Fruit fly (Drosophila melanogaster) whole organism: ENCODE results near the gene Rpt6R.

ENCODE experiments used
- CG8478 ChIP-seq: fragments of >200 bp; optimal IDR thresholded peaks from 2 replicates; lab custom pipeline; 2018; ENCODE audit warnings: inconsistent platforms
- Dll ChIP-seq: fragments of >200 bp; optimal IDR thresholded peaks from 2 replicates; lab custom pipeline; 2017
- EcR ChIP-seq, 2 experiments: fragments of >200 bp; optimal IDR thresholded peaks; 2 replicates each; lab custom pipeline; 2017; ENCODE audit warnings: missing biosample characterization in 2 of 2, missing genetic modification characterization in 2 of 2, missing genetic modification reagents in 2 of 2
- pan ChIP-seq: fragments of >200 bp; optimal IDR thresholded peaks from 2 replicates; lab custom pipeline; 2017
- psq ChIP-seq: fragments of >200 bp; optimal IDR thresholded peaks from 2 replicates; lab custom pipeline; 2017
- usp ChIP-seq: fragments of >200 bp; optimal IDR thresholded peaks from 2 replicates; lab custom pipeline; 2017; ENCODE audit warnings: missing biosample characterization, missing genetic modification characterization, mixed read lengths

Rpt6R gene

DNA sequence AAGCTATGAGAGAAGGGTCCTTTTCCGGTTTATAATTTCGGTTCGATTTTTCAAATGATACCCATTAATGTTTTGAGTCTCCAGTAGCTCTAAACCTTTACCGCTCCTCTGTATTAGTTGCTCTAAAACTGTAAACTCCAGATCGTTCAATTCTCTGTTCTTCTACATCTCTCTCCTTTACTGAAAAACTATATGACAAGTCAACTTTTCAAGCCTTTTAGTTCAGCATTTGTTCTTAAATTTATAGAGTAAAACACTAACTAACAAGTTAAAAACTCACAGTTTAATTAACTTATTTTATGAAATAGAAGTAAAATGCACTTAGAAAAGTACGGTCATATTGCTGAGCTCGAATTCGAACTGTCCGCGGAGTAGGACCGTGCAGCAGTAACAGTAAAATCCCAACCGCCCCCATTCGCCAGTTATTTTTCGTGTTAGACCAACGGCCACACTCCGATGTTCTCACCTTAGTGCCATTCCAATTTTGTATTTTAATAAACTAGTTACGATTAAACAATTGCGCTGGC lies 20.7 kb downstream of the Rpt6R start:
- TF ChIP-seq psq (no peak), CG8478 (lab: Kevin White, UChicago) (no peak), pan (lab: Kevin White, UChicago) (no peak), Dll (lab: Kevin White, UChicago) (no peak), EcR (GFP tag; optimal IDR thresholded peaks at IDR 0.05; lab: Kevin White, UChicago) (no peak), usp (GFP tag; lab: Kevin White, UChicago) (no peak)

DNA sequence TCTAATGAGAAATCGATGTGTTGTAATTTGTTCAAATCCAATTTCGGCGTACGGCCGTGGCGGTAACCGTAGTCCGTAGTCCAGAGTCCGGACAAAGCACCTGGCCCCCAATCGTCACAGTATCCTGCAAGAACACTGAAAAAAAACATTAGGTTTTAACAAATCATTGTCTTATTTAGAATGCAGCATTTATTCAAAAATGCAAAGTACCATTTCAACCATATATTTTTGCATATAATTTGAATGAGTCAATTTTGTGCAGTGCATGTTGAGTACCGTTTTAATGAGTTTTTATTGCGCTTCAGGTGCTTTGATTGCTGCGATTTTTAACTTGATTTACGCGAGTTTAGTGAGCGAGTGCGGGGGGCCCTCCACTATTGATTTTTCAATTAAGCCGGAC lies 22.3 kb downstream of the Rpt6R start:
- TF ChIP-seq pan (lab: Kevin White, UChicago) (no peak), CG8478 (lab: Kevin White, UChicago) (no peak), EcR (GFP tag; optimal IDR thresholded peaks at IDR 0.05; lab: Kevin White, UChicago) (no peak), psq (no peak), usp (GFP tag; lab: Kevin White, UChicago) (no peak), Dll (lab: Kevin White, UChicago) (no peak)

DNA sequence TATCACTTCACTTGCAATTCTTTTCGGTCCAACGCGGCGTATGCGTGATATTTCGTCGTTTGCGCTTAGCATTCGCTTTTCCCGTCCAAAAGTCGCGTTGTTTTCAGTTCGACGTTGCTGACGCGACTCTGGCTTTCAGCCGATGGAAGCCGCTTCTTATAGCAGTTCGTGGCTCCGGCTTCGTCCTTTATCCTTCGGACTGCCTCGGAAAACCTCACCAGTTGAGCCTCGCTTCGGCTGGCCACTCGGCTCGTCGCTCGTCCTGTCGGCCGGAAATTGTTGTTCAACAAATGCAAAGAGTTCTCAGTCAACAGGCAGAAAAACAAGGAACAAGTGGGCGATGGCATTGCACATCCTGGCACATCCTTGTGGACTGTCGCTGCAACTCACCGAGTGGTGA lies 23.4 kb downstream of the Rpt6R start, which contains the start of gene CG34155:
Gene CG34155 (minus strand): TSS at position 130 of the 400 bp plus-strand sequence.
- no peak for TF ChIP-seq psq
- no peak for TF ChIP-seq Dll (lab: Kevin White, UChicago)
- TF ChIP-seq EcR (GFP tag; optimal IDR thresholded peaks at IDR 0.05; lab: Kevin White, UChicago), result no peak
- no peak for TF ChIP-seq usp (GFP tag; lab: Kevin White, UChicago)
- TF ChIP-seq CG8478 (lab: Kevin White, UChicago), result no peak
- TF ChIP-seq pan (lab: Kevin White, UChicago), result no peak

dm6 chr3R:30552548-30552947 lies 30.9 kb downstream of the Rpt6R start:
- TF ChIP-seq EcR (GFP tag; optimal IDR thresholded peaks at IDR 0.05; lab: Kevin White, UChicago), result no peak
- TF ChIP-seq psq, result no peak

dm6 chr3R:30550044-30550443 lies 33.5 kb downstream of the Rpt6R start:
- TF ChIP-seq Dll (lab: Kevin White, UChicago) (no peak), usp (GFP tag; lab: Kevin White, UChicago) (no peak), EcR (GFP tag; optimal IDR thresholded peaks at IDR 0.05; lab: Kevin White, UChicago) (no peak), pan (lab: Kevin White, UChicago) (no peak), psq (no peak), CG8478 (lab: Kevin White, UChicago) (no peak)

- no peak for TF ChIP-seq EcR (GFP tag; optimal IDR thresholded peaks at IDR 0.05; lab: Kevin White, UChicago)
- TF ChIP-seq CG8478 (lab: Kevin White, UChicago), result no peak
These were observed 38.5 kb downstream of the Rpt6R start for dm6 chr3R:30544974-30545373.

dm6 chr3R:30541469-30541868 lies 42.0 kb downstream of the Rpt6R start:
- TF ChIP-seq pan (lab: Kevin White, UChicago) (no peak), psq (no peak), CG8478 (lab: Kevin White, UChicago) (no peak), EcR (GFP tag; optimal IDR thresholded peaks at IDR 0.05; lab: Kevin White, UChicago) (no peak), usp (GFP tag; lab: Kevin White, UChicago) (no peak), Dll (lab: Kevin White, UChicago) (no peak)

dm6 chr3R:30540196-30540595 lies 43.3 kb downstream of the Rpt6R start:
- TF ChIP-seq Dll (lab: Kevin White, UChicago), result no peak
- TF ChIP-seq pan (lab: Kevin White, UChicago), result no peak
- TF ChIP-seq usp (GFP tag; lab: Kevin White, UChicago), result no peak
- TF ChIP-seq EcR (GFP tag; optimal IDR thresholded peaks at IDR 0.05; lab: Kevin White, UChicago), result no peak
- TF ChIP-seq CG8478 (lab: Kevin White, UChicago), result no peak
- no peak for TF ChIP-seq psq

- TF ChIP-seq psq (no peak), Dll (lab: Kevin White, UChicago) (no peak), CG8478 (lab: Kevin White, UChicago) (no peak), pan (lab: Kevin White, UChicago) (no peak), EcR (GFP tag; optimal IDR thresholded peaks at IDR 0.05; lab: Kevin White, UChicago) (no peak), usp (GFP tag; lab: Kevin White, UChicago) (no peak)
These were observed 46.6 kb downstream of the Rpt6R start for dm6 chr3R:30536919-30537318.

DNA sequence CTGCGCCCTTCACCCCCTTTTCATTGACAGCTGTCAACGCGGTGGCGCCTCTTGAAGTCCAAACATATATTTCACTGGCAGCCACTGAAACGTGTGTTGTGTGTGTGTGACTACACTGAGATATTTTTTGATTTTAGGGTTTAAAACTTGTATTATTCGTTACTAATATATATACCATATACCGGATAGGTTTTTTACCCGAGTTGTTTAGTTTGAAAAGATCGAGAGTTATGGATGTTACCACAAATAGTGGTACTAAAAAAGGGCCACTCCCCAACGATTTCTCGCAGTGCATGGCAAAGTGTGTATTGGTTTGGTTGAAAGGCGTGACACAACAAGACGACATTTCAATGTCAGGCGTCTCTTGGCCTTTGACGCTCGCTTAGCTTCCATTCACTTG lies 47.1 kb downstream of the Rpt6R start:
- TF ChIP-seq usp (GFP tag; lab: Kevin White, UChicago), result no peak
- no peak for TF ChIP-seq psq
- no peak for TF ChIP-seq EcR (GFP tag; optimal IDR thresholded peaks at IDR 0.05; lab: Kevin White, UChicago)
- TF ChIP-seq CG8478 (lab: Kevin White, UChicago), result no peak
- no peak for TF ChIP-seq Dll (lab: Kevin White, UChicago)
- TF ChIP-seq pan (lab: Kevin White, UChicago), result no peak

DNA sequence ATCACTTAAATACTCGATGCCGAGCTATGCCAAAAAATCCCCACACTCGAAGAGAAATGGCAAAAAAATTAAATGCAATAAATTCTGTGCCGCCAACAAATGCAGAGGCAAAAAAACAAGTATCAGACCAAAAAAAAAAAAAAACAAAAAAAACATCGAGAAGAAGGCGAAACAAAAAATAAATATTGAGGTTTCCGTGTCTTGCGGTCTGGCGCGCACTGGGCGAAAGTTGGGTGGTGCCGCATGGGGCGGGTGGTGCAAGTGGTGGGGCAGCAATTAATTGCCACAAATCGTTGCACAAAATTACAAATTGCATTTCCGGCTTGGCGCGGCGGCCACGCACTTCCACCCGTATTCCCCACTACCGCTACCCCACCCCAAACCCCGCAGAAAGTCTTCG lies 49.1 kb downstream of the Rpt6R start:
- TF ChIP-seq Dll (lab: Kevin White, UChicago) (no peak), psq (no peak), usp (GFP tag; lab: Kevin White, UChicago) (no peak), CG8478 (lab: Kevin White, UChicago) (no peak), pan (lab: Kevin White, UChicago) (no peak)
